Worm (Caenorhabditis elegans) whole organism, L4 larva: Measurements from ENCODE around the gene frm-5.1.

Experiments
- D1046.2 ChIP-seq: fragments of 200-800 bp; sonication (Bioruptor generic); IDR thresholded peaks from 2 replicates; pipeline ENCODE4 v1.3.6; 2022; ENCODE audit warnings: missing genetic modification characterization, missing compliant biosample characterization
- F10B5.3 ChIP-seq: sonication (generic microtip); optimal IDR thresholded peaks from 2 replicates; lab custom pipeline; 2016; ENCODE audit warnings: mild to moderate bottlenecking, missing genetic modification characterization, missing compliant biosample characterization
- F26F4.8 ChIP-seq: fragments of 200-800 bp; sonication (Bioruptor generic); conservative IDR thresholded peaks from 2 replicates; pipeline ENCODE4 v1.3.6; 2022; ENCODE audit warnings: missing genetic modification characterization, missing compliant biosample characterization
- F37D6.2 ChIP-seq: sonication (generic microtip); optimal IDR thresholded peaks from 2 replicates; lab custom pipeline; 2016; ENCODE audit warnings: mild to moderate bottlenecking, missing genetic modification characterization, missing compliant biosample characterization
- F44E2.7 ChIP-seq: fragments of 200-800 bp; sonication (Bioruptor generic); IDR thresholded peaks from 2 replicates; pipeline ENCODE4 v2.1.2; 2022; ENCODE audit warnings: missing genetic modification characterization, missing compliant biosample characterization
- F49E8.2 ChIP-seq: sonication (generic microtip); optimal IDR thresholded peaks from 2 replicates; lab custom pipeline; 2016; ENCODE audit warnings: missing compliant biosample characterization, mild to moderate bottlenecking, missing genetic modification characterization, borderline replicate concordance
- R02D3.7 ChIP-seq: fragments of 150-350 bp; sonication (generic microtip); optimal IDR thresholded peaks from 3 replicates; lab custom pipeline; 2014; ENCODE audit warnings: missing biosample characterization, missing genetic modification characterization
- Y48G9A.11 ChIP-seq: fragments of 200-800 bp; sonication (Bioruptor generic); IDR thresholded peaks from 2 replicates; pipeline ENCODE4 v1.3.6; 2022; ENCODE audit warnings: missing genetic modification reagents, missing genetic modification characterization, missing compliant biosample characterization
- aha-1 ChIP-seq: fragments of 150-350 bp; peaks from one replicate; lab custom pipeline; 2014; ENCODE audit warnings: missing biosample characterization, missing genetic modification characterization
- ama-1 ChIP-seq: fragments of 150-350 bp; optimal IDR thresholded peaks from 2 replicates; lab custom pipeline; 2014; ENCODE audit warnings: inconsistent platforms, mixed read lengths
- ceh-20 ChIP-seq: fragments of 200-800 bp; sonication (Bioruptor generic); IDR thresholded peaks from 2 replicates; pipeline ENCODE4 v1.3.6; 2022; ENCODE audit warnings: missing genetic modification reagents, missing genetic modification characterization, missing compliant biosample characterization
- ceh-82 ChIP-seq: sonication (generic microtip); optimal IDR thresholded peaks from 2 replicates; lab custom pipeline; 2017; ENCODE audit warnings: missing biosample characterization, missing genetic modification characterization
- ces-1 ChIP-seq: fragments of 150-350 bp; sonication (generic microtip); optimal IDR thresholded peaks from 4 replicates; lab custom pipeline; 2014; ENCODE audit warnings: missing biosample characterization, missing genetic modification reagents, missing genetic modification characterization
- cey-2 ChIP-seq: sonication (generic microtip); optimal IDR thresholded peaks from 3 replicates; lab custom pipeline; 2017; ENCODE audit warnings: missing genetic modification characterization, mild to moderate bottlenecking, missing compliant biosample characterization, antibody characterized with exemption, borderline replicate concordance; ENCODE audit not compliant: insufficient read depth
- ctbp-1 ChIP-seq: fragments of 200-800 bp; sonication (Bioruptor generic); IDR thresholded peaks from 2 replicates; pipeline ENCODE4 v1.3.6; 2022; ENCODE audit warnings: missing genetic modification reagents, missing genetic modification characterization, missing compliant biosample characterization
- daf-19 ChIP-seq: fragments of 200-800 bp; sonication (Bioruptor generic); conservative IDR thresholded peaks from 2 replicates; pipeline ENCODE4 v1.3.6; 2022; ENCODE audit warnings: missing genetic modification characterization, missing compliant biosample characterization
- daf-8 ChIP-seq: fragments of 200-800 bp; sonication (Bioruptor generic); IDR thresholded peaks from 2 replicates; pipeline ENCODE4 v1.3.6; 2022; ENCODE audit warnings: missing genetic modification characterization, missing compliant biosample characterization
- dmd-8 ChIP-seq: fragments of 200-800 bp; sonication (Bioruptor generic); IDR thresholded peaks from 2 replicates; pipeline ENCODE4 v1.3.6; 2022; ENCODE audit warnings: missing genetic modification characterization, missing compliant biosample characterization
- duxl-1 ChIP-seq: sonication (generic microtip); optimal IDR thresholded peaks from 2 replicates; lab custom pipeline; 2016; ENCODE audit warnings: mild to moderate bottlenecking, missing genetic modification characterization, moderate library complexity, missing compliant biosample characterization; ENCODE audit not compliant: poor library complexity
- dve-1 ChIP-seq: sonication (generic microtip); optimal IDR thresholded peaks from 2 replicates; lab custom pipeline; 2017; ENCODE audit warnings: antibody characterized with exemption, mild to moderate bottlenecking, missing genetic modification characterization, missing compliant biosample characterization; ENCODE audit not compliant: insufficient read depth
- fkh-10 ChIP-seq: fragments of 150-350 bp; optimal IDR thresholded peaks from 2 replicates; lab custom pipeline; 2014; ENCODE audit warnings: missing biosample characterization, missing genetic modification reagents, missing genetic modification characterization
- gei-8 ChIP-seq: fragments of 200-800 bp; sonication (Bioruptor generic); optimal IDR thresholded peaks from 2 replicates; lab custom pipeline; 2018; ENCODE audit warnings: mild to moderate bottlenecking, missing genetic modification characterization, missing compliant biosample characterization
- hlh-30 ChIP-seq: sonication (generic microtip); optimal IDR thresholded peaks from 2 replicates; lab custom pipeline; 2017; ENCODE audit warnings: antibody characterized with exemption, mild to moderate bottlenecking, missing genetic modification characterization, missing compliant biosample characterization; ENCODE audit not compliant: insufficient read depth
- lin-13 ChIP-seq: fragments of 150-350 bp; optimal IDR thresholded peaks from 2 replicates; lab custom pipeline; 2014; ENCODE audit warnings: missing biosample characterization, missing genetic modification reagents, missing genetic modification characterization
- lin-39 ChIP-seq: fragments of 150-350 bp; optimal IDR thresholded peaks from 2 replicates; lab custom pipeline; 2014; ENCODE audit warnings: missing biosample characterization, missing genetic modification reagents, missing genetic modification characterization
- lsy-2 ChIP-seq, 2 experiments: fragments of 150-350 bp in 1 of 2; sonication (generic microtip) in 1 of 2; optimal IDR thresholded peaks; 2 replicates each; lab custom pipeline; 2014 to 2017; ENCODE audit warnings: missing biosample characterization in 2 of 2, missing genetic modification characterization in 2 of 2
- mdl-1 ChIP-seq, 2 experiments: fragments of 150-350 bp in 1 of 2; sonication (generic microtip) in 1 of 2; optimal IDR thresholded peaks; 2 replicates each; lab custom pipeline; 2014 to 2017; ENCODE audit warnings: missing biosample characterization in 2 of 2, missing genetic modification characterization in 2 of 2
- mdt-29 ChIP-seq: fragments of 200-800 bp; sonication (Bioruptor generic); IDR thresholded peaks from 2 replicates; pipeline ENCODE4 v1.3.6; 2022; ENCODE audit warnings: missing genetic modification reagents, missing genetic modification characterization, missing compliant biosample characterization
- mes-2 ChIP-seq: sonication (generic microtip); optimal IDR thresholded peaks from 2 replicates; lab custom pipeline; 2016; ENCODE audit warnings: missing genotype, mild to moderate bottlenecking, missing genetic modification characterization, missing compliant biosample characterization; ENCODE audit not compliant: poor library complexity, severe bottlenecking
- mxl-3 ChIP-seq: fragments of 200-800 bp; sonication (Bioruptor generic); optimal IDR thresholded peaks from 2 replicates; lab custom pipeline; 2018; ENCODE audit warnings: mild to moderate bottlenecking, missing genetic modification characterization, missing compliant biosample characterization
- nhr-11 ChIP-seq: fragments of 150-350 bp; optimal IDR thresholded peaks from 2 replicates; lab custom pipeline; 2014; ENCODE audit warnings: missing biosample characterization, missing genetic modification characterization
- nhr-237 ChIP-seq: sonication (generic microtip); optimal IDR thresholded peaks from 2 replicates; lab custom pipeline; 2017; ENCODE audit warnings: missing biosample characterization, missing genetic modification characterization
- nhr-41 ChIP-seq: fragments of 200-800 bp; sonication (Bioruptor generic); IDR thresholded peaks from 2 replicates; pipeline ENCODE4 v1.3.6; 2022; ENCODE audit warnings: missing genetic modification reagents, missing genetic modification characterization, missing compliant biosample characterization
- nhr-77 ChIP-seq: fragments of 150-350 bp; optimal IDR thresholded peaks from 2 replicates; lab custom pipeline; 2014; ENCODE audit warnings: missing biosample characterization, missing genetic modification characterization
- pqm-1 ChIP-seq: sonication (generic microtip); optimal IDR thresholded peaks from 2 replicates; lab custom pipeline; 2017; ENCODE audit warnings: missing biosample characterization, missing genetic modification characterization
- saeg-2 ChIP-seq: fragments of 200-800 bp; sonication (Bioruptor generic); IDR thresholded peaks from 2 replicates; pipeline ENCODE4 v1.3.6; 2022; ENCODE audit warnings: missing genetic modification reagents, missing genetic modification characterization, missing compliant biosample characterization
- sdz-12 ChIP-seq: fragments of 200-800 bp; sonication (Bioruptor generic); optimal IDR thresholded peaks from 2 replicates; lab custom pipeline; 2018; ENCODE audit warnings: mild to moderate bottlenecking, missing genetic modification characterization, missing compliant biosample characterization
- unc-39 ChIP-seq: sonication (generic microtip); optimal IDR thresholded peaks from 2 replicates; lab custom pipeline; 2017; ENCODE audit warnings: missing biosample characterization, missing genetic modification characterization
- unc-62 ChIP-seq, 3 experiments: fragments of 150-350 bp in 1 of 3; sonication (generic microtip); optimal IDR thresholded peaks in 2 of 3; peaks in 1 of 3; 1 replicate in 1 of 3; 2 replicates in 2 of 3; lab custom pipeline; 2014 to 2017; ENCODE audit warnings: missing biosample characterization in 3 of 3, missing genetic modification characterization in 3 of 3, missing genetic modification reagents in 3 of 3, missing genotype in 1 of 3
- zfp-2 ChIP-seq: sonication (generic microtip); optimal IDR thresholded peaks from 2 replicates; lab custom pipeline; 2016; ENCODE audit warnings: mild to moderate bottlenecking, missing genetic modification characterization, missing compliant biosample characterization
- ztf-7 ChIP-seq: fragments of 150-350 bp; optimal IDR thresholded peaks from 2 replicates; lab custom pipeline; 2014; ENCODE audit warnings: missing biosample characterization, missing genetic modification characterization

The frm-5.1 gene

DNA sequence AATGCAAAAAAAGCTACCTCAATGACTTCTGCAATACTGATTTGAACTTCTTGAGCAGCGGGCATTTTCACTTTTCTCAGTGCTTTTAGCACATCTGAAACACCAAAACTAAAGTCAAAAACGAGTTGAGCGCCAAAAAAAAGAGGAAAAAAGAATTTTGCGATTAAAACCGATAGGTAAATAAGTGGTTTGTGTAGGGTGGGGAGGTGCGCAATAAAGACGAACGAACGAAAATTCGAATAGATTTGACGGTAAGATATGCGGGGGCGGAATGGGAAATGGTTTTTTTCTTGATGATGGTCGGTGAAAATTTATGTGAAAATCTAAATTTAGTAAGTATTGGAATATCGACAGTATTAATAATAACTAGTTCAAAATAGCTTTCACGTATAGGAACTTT, at the start of gene frm-5.1:
Gene frm-5.1 (minus strand): TSS at position 101 of the 400 bp plus-strand sequence.
- TF ChIP-seq nhr-41 (no peak), Y48G9A.11 (GFP tag; lab: Robert Waterston, UW) (no peak), mdt-29 (no peak)
- TF ChIP-seq, all 104 proteins: peak for 0

DNA sequence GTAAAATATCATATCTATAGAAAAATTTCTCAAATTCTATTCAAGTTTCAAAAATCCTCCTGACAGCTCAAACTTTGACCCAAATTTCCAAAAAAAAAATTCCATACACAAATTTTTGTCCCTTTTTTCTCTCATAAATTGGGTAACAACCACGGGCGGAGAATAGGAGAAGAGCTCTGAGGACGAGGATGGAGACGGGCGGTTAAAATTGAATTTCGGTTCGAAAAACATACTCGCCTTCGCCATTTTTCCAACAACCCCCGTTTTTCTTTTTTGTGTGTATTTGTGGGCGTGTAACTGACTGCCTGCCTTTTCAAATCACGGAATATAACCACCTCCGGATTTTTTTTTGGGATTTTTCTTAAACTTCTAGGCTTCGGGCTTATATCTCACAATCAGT, 49.0 kb upstream of the frm-5.1 start:
- TF ChIP-seq fkh-10 (GFP tag; lab: Kevin White, UChicago): peak; percentile 18
- TF ChIP-seq ces-1 (GFP tag; lab: Kevin White, UChicago): peak; percentile 18
- TF ChIP-seq sdz-12 (GFP tag; lab: Kevin White, UChicago): no peak

ce11 chrIV:91680-92079, 43.0 kb upstream of the frm-5.1 start, which contains the start of gene tpa-1:
Gene tpa-1 (plus strand): TSS chrIV:91980.
- no peak for TF ChIP-seq F49E8.2
- no peak for TF ChIP-seq ama-1 (lab: Kevin White, UChicago)
- TF ChIP-seq saeg-2 (GFP tag; lab: Robert Waterston, UW): no peak
- TF ChIP-seq D1046.2 (GFP tag; lab: Robert Waterston, UW): no peak
- no peak for TF ChIP-seq R02D3.7 (tag; lab: Kevin White, UChicago)
- TF ChIP-seq daf-8 (GFP tag; lab: Robert Waterston, UW): no peak
- no peak for TF ChIP-seq nhr-77 (tag; lab: Kevin White, UChicago)
- no peak for TF ChIP-seq unc-39 (tag; lab: Kevin White, UChicago)
- no peak for TF ChIP-seq dve-1 (tag; lab: Kevin White, UChicago)
- no peak for TF ChIP-seq lin-39 (tag; lab: Kevin White, UChicago)
- TF ChIP-seq ztf-7 (tag; lab: Kevin White, UChicago): no peak
- TF ChIP-seq dmd-8: no peak
- no peak for TF ChIP-seq unc-62 (GFP tag; optimal IDR thresholded peaks at IDR 0.05 in 1 of 2; lab: Kevin White, UChicago)
- no peak for TF ChIP-seq unc-62 (tag; optimal IDR thresholded peaks at IDR 0.05; lab: Kevin White, UChicago)
- TF ChIP-seq, all 104 proteins: peak for 0

DNA sequence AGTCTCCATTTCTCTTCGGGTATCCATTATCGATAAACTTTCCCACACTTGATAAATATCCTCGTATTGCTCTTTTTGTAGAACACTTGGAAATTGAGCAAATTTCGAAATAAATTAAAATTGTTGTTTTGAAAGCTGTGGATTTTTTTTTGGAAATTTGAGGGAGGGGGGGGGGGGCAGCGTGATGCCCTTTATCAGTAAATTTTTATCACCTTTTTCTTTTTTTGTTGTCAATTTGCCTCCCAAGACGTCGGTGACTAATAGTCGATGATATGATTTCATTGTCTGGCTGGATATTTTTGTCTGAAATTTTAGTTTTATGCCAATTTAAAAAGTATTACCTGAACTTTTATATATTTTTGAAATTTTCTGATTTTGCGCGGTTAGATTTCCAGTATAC, 41.3 kb upstream of the frm-5.1 start, which contains the start of gene scl-23:
Gene scl-23 (minus strand): TSS at position 101 of the 400 bp plus-strand sequence.
- TF ChIP-seq aha-1 (tag; lab: Kevin White, UChicago) (no peak), sdz-12 (GFP tag; lab: Kevin White, UChicago) (no peak), ctbp-1 (GFP tag; lab: Robert Waterston, UW) (no peak), mdl-1 (tag; optimal IDR thresholded peaks at IDR 0.05; lab: Kevin White, UChicago) (no peak), F10B5.3 (tag; lab: Kevin White, UChicago) (no peak), ces-1 (GFP tag; lab: Kevin White, UChicago) (no peak), gei-8 (GFP tag; lab: Kevin White, UChicago) (no peak), daf-19 (no peak), nhr-11 (tag; lab: Kevin White, UChicago) (no peak), nhr-77 (tag; lab: Kevin White, UChicago) (no peak), duxl-1 (tag; lab: Kevin White, UChicago) (no peak), lin-13 (no peak), nhr-41 (no peak), F37D6.2 (tag; lab: Kevin White, UChicago) (no peak), mes-2 (tag; lab: Kevin White, UChicago) (no peak), Y48G9A.11 (GFP tag; lab: Robert Waterston, UW) (no peak), pqm-1 (tag; lab: Kevin White, UChicago) (no peak), F44E2.7 (GFP tag; lab: Robert Waterston, UW) (no peak), F26F4.8 (GFP tag; lab: Robert Waterston, UW) (no peak)
- TF ChIP-seq, all 104 proteins: peak for 0

ce11 chrIV:86744-87143, 38.1 kb upstream of the frm-5.1 start:
- no peak for TF ChIP-seq F26F4.8 (GFP tag; lab: Robert Waterston, UW)
- no peak for TF ChIP-seq ceh-82 (tag; lab: Kevin White, UChicago)
- TF ChIP-seq hlh-30 (tag; lab: Kevin White, UChicago): no peak
- TF ChIP-seq lsy-2 (tag; optimal IDR thresholded peaks at IDR 0.05; lab: Kevin White, UChicago): no peak
- TF ChIP-seq F44E2.7 (GFP tag; lab: Robert Waterston, UW): no peak
- TF ChIP-seq zfp-2: no peak
- no peak for TF ChIP-seq mxl-3
- no peak for TF ChIP-seq cey-2 (tag; lab: Kevin White, UChicago)
- no peak for TF ChIP-seq ztf-7 (tag; lab: Kevin White, UChicago)
- TF ChIP-seq unc-39 (tag; lab: Kevin White, UChicago): no peak
- TF ChIP-seq nhr-237: no peak
- no peak for TF ChIP-seq ceh-20 (GFP tag; lab: Robert Waterston, UW)
